Fruit fly (Drosophila melanogaster) whole organism, adult: Measurements from ENCODE around the gene Cdlc2.

Source experiments
- CG11617 ChIP-seq: fragments of 200-800 bp; sonication (Bioruptor generic); optimal IDR thresholded peaks from 2 replicates; lab custom pipeline; 2017; ENCODE audit warnings: mild to moderate bottlenecking, missing biosample characterization, missing genetic modification reagents, missing genetic modification characterization
- CG12768 ChIP-seq: fragments of 200-800 bp; sonication (Bioruptor generic); optimal IDR thresholded peaks from 2 replicates; lab custom pipeline; 2017; ENCODE audit warnings: missing biosample characterization, missing genetic modification characterization, mild to moderate bottlenecking, moderate library complexity, missing genetic modification reagents
- CG14711 ChIP-seq: fragments of 200-800 bp; sonication (Bioruptor generic); optimal IDR thresholded peaks from 2 replicates; lab custom pipeline; 2018; ENCODE audit warnings: missing biosample characterization, mild to moderate bottlenecking, missing genetic modification characterization, moderate library complexity
- CG1620 ChIP-seq: fragments of 200-800 bp; sonication (Bioruptor generic); optimal IDR thresholded peaks from 2 replicates; lab custom pipeline; 2016; ENCODE audit warnings: missing biosample characterization, missing genetic modification characterization
- CG33017 ChIP-seq: fragments of 200-800 bp; sonication (Bioruptor generic); optimal IDR thresholded peaks from 2 replicates; lab custom pipeline; 2018; ENCODE audit warnings: missing biosample characterization, mild to moderate bottlenecking, missing genetic modification characterization, moderate library complexity
- CG5204 ChIP-seq: fragments of 200-800 bp; sonication (Bioruptor generic); optimal IDR thresholded peaks from 2 replicates; lab custom pipeline; 2016; ENCODE audit warnings: missing biosample characterization, missing genetic modification characterization
- CG7045 ChIP-seq: fragments of 200-800 bp; sonication (Bioruptor generic); optimal IDR thresholded peaks from 2 replicates; lab custom pipeline; 2017; ENCODE audit warnings: missing biosample characterization, mild to moderate bottlenecking, missing genetic modification characterization
- CG7101 ChIP-seq: fragments of 200-800 bp; sonication (Bioruptor generic); optimal IDR thresholded peaks from 2 replicates; lab custom pipeline; 2018; ENCODE audit warnings: missing biosample characterization, mild to moderate bottlenecking, missing genetic modification characterization, moderate library complexity
- Clk ChIP-seq: fragments of 200-800 bp; sonication (Bioruptor generic); optimal IDR thresholded peaks from 2 replicates; lab custom pipeline; 2017; ENCODE audit warnings: missing biosample characterization, missing genetic modification characterization
- Crg-1 ChIP-seq: fragments of 200-800 bp; sonication (Bioruptor generic); optimal IDR thresholded peaks from 2 replicates; lab custom pipeline; 2016; ENCODE audit warnings: missing biosample characterization, missing genetic modification characterization
- Hr96 ChIP-seq: fragments of 200-800 bp; sonication (Bioruptor generic); optimal IDR thresholded peaks from 2 replicates; lab custom pipeline; 2016; ENCODE audit warnings: missing biosample characterization, missing genetic modification characterization
- Mnt ChIP-seq: fragments of 200-800 bp; sonication (Bioruptor generic); optimal IDR thresholded peaks from 2 replicates; lab custom pipeline; 2016; ENCODE audit warnings: missing biosample characterization, mild to moderate bottlenecking, missing genetic modification characterization
- cic ChIP-seq: fragments of 200-800 bp; sonication (Bioruptor generic); optimal IDR thresholded peaks from 2 replicates; lab custom pipeline; 2017; ENCODE audit warnings: missing biosample characterization, mild to moderate bottlenecking, missing genetic modification characterization, moderate library complexity
- cnc ChIP-seq, 2 experiments: fragments of >200 bp; optimal IDR thresholded peaks; 2 replicates each; lab custom pipeline; 2017
- kay ChIP-seq: fragments of 200-800 bp; sonication (Bioruptor generic); peaks from one replicate; lab custom pipeline; 2016; ENCODE audit warnings: missing biosample characterization, missing genetic modification characterization, borderline replicate concordance
- ovo ChIP-seq: fragments of 200-800 bp; sonication (Bioruptor generic); optimal IDR thresholded peaks from 2 replicates; lab custom pipeline; 2016; ENCODE audit warnings: missing biosample characterization, missing genetic modification characterization
- pad ChIP-seq: fragments of 200-800 bp; sonication (Bioruptor generic); optimal IDR thresholded peaks from 3 replicates; lab custom pipeline; 2017; ENCODE audit warnings: missing biosample characterization, missing genetic modification characterization, mild to moderate bottlenecking, moderate library complexity, missing genetic modification reagents
- tj ChIP-seq: fragments of 200-800 bp; sonication (Bioruptor generic); optimal IDR thresholded peaks from 3 replicates; lab custom pipeline; 2017; ENCODE audit warnings: missing biosample characterization, mild to moderate bottlenecking, missing genetic modification characterization, moderate library complexity
- toe ChIP-seq: fragments of 200-800 bp; sonication (Bioruptor generic); optimal IDR thresholded peaks from 2 replicates; lab custom pipeline; 2016; ENCODE audit warnings: missing biosample characterization, missing genetic modification characterization

Gene Cdlc2

dm6 chr2L:1367696-1368095 lies 23.5 kb downstream of the Cdlc2 start, which contains the start of gene CG14346:
Gene CG14346 (plus strand): TSS chr2L:1367996.
- TF ChIP-seq CG1620 (GFP tag; lab: Kevin White, UChicago) (no peak), CG11617 (GFP tag; lab: Kevin White, UChicago) (no peak), toe (GFP tag; lab: Kevin White, UChicago) (no peak), pad (GFP tag; lab: Kevin White, UChicago) (no peak), Mnt (GFP tag; lab: Kevin White, UChicago) (no peak)

DNA sequence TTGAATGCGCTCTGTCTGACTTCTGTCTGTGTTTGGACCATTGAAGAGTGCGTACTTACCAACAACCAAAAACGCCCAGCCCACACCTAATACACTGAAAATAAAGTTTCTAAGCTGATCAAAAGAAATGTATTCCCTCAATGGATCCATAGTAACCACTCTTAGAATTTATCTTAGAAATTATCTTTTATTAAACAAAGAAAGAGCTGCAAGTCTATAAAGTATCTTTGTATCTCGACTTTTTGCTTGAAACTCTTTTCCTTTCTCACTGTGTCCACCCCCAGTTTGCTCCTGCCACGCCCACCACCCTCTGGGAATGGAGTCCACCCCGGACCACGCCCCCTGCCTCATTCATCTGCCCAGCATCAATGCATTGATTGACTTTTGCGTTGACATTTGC lies 33.4 kb downstream of the Cdlc2 start:
- no peak for TF ChIP-seq pad (GFP tag; lab: Kevin White, UChicago)
- no peak for TF ChIP-seq toe (GFP tag; lab: Kevin White, UChicago)
- no peak for TF ChIP-seq CG1620 (GFP tag; lab: Kevin White, UChicago)
- TF ChIP-seq cnc (optimal IDR thresholded peaks at IDR 0.05; lab: Kevin White, UChicago) = no peak
- no peak for TF ChIP-seq CG5204
- TF ChIP-seq Hr96 = no peak
- TF ChIP-seq Clk (GFP tag; lab: Kevin White, UChicago) = no peak
- TF ChIP-seq CG14711 (tag; lab: Kevin White, UChicago) = no peak
- no peak for TF ChIP-seq CG7045 (GFP tag; lab: Kevin White, UChicago)
- no peak for TF ChIP-seq tj (GFP tag; lab: Kevin White, UChicago)
- no peak for TF ChIP-seq CG33017
- TF ChIP-seq CG12768 (GFP tag; lab: Kevin White, UChicago) = no peak
- TF ChIP-seq Crg-1 (GFP tag; lab: Kevin White, UChicago) = no peak
- no peak for TF ChIP-seq kay (GFP tag; lab: Kevin White, UChicago)
- TF ChIP-seq Mnt (GFP tag; lab: Kevin White, UChicago) = no peak

DNA sequence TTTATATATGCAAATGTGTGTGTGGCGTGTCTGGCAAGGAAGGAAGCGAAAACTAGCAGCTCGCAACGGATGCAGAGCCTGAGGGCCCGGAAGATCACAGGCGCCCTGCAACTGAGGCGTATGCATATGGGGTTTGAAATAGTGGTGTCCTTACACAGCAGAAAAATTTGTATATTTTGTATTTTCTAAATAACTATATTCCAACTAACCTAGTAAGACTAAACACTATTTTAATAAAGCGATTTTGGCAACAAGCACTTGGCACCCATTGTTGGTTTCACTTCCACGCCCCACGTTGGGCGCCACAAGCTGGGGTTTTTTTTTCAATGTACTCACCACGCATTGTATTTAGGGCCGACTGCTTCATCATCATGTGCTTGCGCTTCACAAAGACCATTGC lies 42.3 kb downstream of the Cdlc2 start:
- TF ChIP-seq Hr96 = no peak

dm6 chr2L:1387811-1388210 lies 43.6 kb downstream of the Cdlc2 start:
- TF ChIP-seq kay (GFP tag; lab: Kevin White, UChicago) = no peak
- no peak for TF ChIP-seq toe (GFP tag; lab: Kevin White, UChicago)
- no peak for TF ChIP-seq CG1620 (GFP tag; lab: Kevin White, UChicago)
- no peak for TF ChIP-seq CG11617 (GFP tag; lab: Kevin White, UChicago)
- no peak for TF ChIP-seq Crg-1 (GFP tag; lab: Kevin White, UChicago)

- TF ChIP-seq toe (GFP tag; lab: Kevin White, UChicago) (no peak), CG14711 (tag; lab: Kevin White, UChicago) (no peak), tj (GFP tag; lab: Kevin White, UChicago) (no peak), Mnt (GFP tag; lab: Kevin White, UChicago) (no peak), CG11617 (GFP tag; lab: Kevin White, UChicago) (no peak), cic (GFP tag; lab: Kevin White, UChicago) (no peak)
These were observed 46.1 kb downstream of the Cdlc2 start for dm6 chr2L:1390271-1390670.

DNA sequence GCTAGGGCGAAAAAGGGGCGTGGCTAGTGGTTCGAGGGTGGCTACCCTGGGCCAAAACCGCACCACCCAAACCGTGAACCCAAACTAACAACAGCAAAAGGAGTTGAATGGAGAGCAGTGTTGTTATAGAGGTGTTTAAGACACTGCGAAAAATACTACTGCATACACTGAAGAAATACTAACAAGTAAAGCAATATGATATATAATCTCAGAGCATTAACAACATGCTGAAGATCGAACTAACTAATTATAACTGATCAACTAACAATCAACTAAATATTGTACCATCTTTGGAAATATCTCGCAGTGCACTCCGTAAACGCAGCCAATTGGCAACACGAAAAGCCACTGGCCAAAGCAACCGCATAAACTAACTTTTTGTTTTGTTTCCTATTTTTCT lies 49.4 kb downstream of the Cdlc2 start:
- TF ChIP-seq Clk (GFP tag; lab: Kevin White, UChicago) (no peak), cic (GFP tag; lab: Kevin White, UChicago) (no peak), ovo (GFP tag; lab: Kevin White, UChicago) (no peak), CG5204 (no peak), Crg-1 (GFP tag; lab: Kevin White, UChicago) (no peak), Hr96 (no peak), CG7045 (GFP tag; lab: Kevin White, UChicago) (no peak), Mnt (GFP tag; lab: Kevin White, UChicago) (no peak), CG11617 (GFP tag; lab: Kevin White, UChicago) (no peak), CG7101 (tag; lab: Kevin White, UChicago) (no peak), toe (GFP tag; lab: Kevin White, UChicago) (no peak), CG14711 (tag; lab: Kevin White, UChicago) (no peak)
